Worm (Caenorhabditis elegans) whole organism, late embryonic: ENCODE measurements around the gene F41E6.17.

Experiments used
- ceh-14 ChIP-seq: sonication (generic microtip); optimal IDR thresholded peaks from 2 replicates; lab custom pipeline; 2016; ENCODE audit warnings: missing genotype, missing genetic modification characterization, missing compliant biosample characterization
- ceh-2 ChIP-seq: sonication (generic microtip); optimal IDR thresholded peaks from 2 replicates; lab custom pipeline; 2016; ENCODE audit warnings: missing genotype, missing genetic modification characterization, missing compliant biosample characterization
- dve-1 ChIP-seq: sonication (generic microtip); optimal IDR thresholded peaks from 2 replicates; lab custom pipeline; 2017; ENCODE audit warnings: antibody characterized with exemption, mild to moderate bottlenecking, missing genetic modification characterization, missing compliant biosample characterization
- ets-4 ChIP-seq: sonication (generic microtip); optimal IDR thresholded peaks from 2 replicates; lab custom pipeline; 2016; ENCODE audit warnings: missing genetic modification characterization, missing compliant biosample characterization
- eyg-1 ChIP-seq: sonication (generic microtip); optimal IDR thresholded peaks from 2 replicates; lab custom pipeline; 2016; ENCODE audit warnings: missing genotype, missing genetic modification characterization, missing compliant biosample characterization
- fax-1 ChIP-seq: sonication (generic microtip); optimal IDR thresholded peaks from 2 replicates; lab custom pipeline; 2016; ENCODE audit warnings: missing genotype, missing genetic modification characterization, missing compliant biosample characterization
- lim-6 ChIP-seq: sonication (generic microtip); optimal IDR thresholded peaks from 2 replicates; lab custom pipeline; 2016; ENCODE audit warnings: missing genetic modification characterization, missing compliant biosample characterization
- lin-11 ChIP-seq: fragments of 200-800 bp; sonication (Bioruptor generic); optimal IDR thresholded peaks from 2 replicates; lab custom pipeline; 2018; ENCODE audit warnings: mild to moderate bottlenecking, missing genetic modification characterization, missing compliant biosample characterization
- nfya-1 ChIP-seq: sonication (generic microtip); optimal IDR thresholded peaks from 2 replicates; lab custom pipeline; 2017; ENCODE audit warnings: missing genetic modification characterization, mild to moderate bottlenecking, missing compliant biosample characterization, antibody characterized with exemption, moderate library complexity
- nhr-11 ChIP-seq: fragments of 150-350 bp; optimal IDR thresholded peaks from 2 replicates; lab custom pipeline; 2014; ENCODE audit warnings: missing biosample characterization, missing genetic modification characterization
- pha-4 ChIP-seq: fragments of 150-350 bp; optimal IDR thresholded peaks from 2 replicates; lab custom pipeline; 2018; ENCODE audit warnings: missing biosample characterization, missing genetic modification reagents, missing genetic modification characterization
- pqm-1 ChIP-seq: sonication (generic microtip); optimal IDR thresholded peaks from 2 replicates; lab custom pipeline; 2016; ENCODE audit warnings: missing genetic modification characterization, missing compliant biosample characterization
- tbx-2 ChIP-seq: sonication (generic microtip); optimal IDR thresholded peaks from 2 replicates; lab custom pipeline; 2016; ENCODE audit warnings: missing genetic modification characterization, missing compliant biosample characterization
- unc-55 ChIP-seq: sonication (generic microtip); optimal IDR thresholded peaks from 2 replicates; lab custom pipeline; 2017; ENCODE audit warnings: missing biosample characterization, missing genetic modification reagents, missing genetic modification characterization

DNA sequence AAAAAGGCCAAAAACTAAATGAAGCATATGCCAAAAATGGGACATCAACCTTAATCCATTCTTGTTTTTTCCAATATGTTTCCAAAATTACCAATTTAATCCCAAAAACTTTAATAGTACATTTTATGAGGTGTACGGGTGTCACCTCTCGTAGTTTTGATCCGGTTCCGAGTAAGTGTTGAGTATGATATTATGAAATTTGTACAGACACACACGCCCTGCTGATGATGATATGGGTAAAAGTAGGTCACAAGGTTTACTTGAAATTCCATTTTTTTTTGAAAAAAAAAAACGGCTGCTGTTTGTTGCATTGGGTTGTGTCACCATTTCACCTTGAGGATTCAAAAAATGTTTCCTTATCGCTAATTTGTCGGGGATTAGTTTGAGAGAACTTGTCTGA is 34.0 kb downstream of the F41E6.17 start:
- no peak for TF ChIP-seq dve-1 (tag; lab: Kevin White, UChicago)
- TF ChIP-seq eyg-1, result no peak
- TF ChIP-seq lin-11 (tag; lab: Kevin White, UChicago), result no peak
- TF ChIP-seq fax-1 (tag; lab: Kevin White, UChicago), result no peak
- TF ChIP-seq unc-55 (GFP tag; lab: Kevin White, UChicago), result no peak
- no peak for TF ChIP-seq ets-4 (tag; lab: Kevin White, UChicago)
- TF ChIP-seq pha-4 (tag; lab: Kevin White, UChicago), result no peak
- no peak for TF ChIP-seq ceh-2 (tag; lab: Kevin White, UChicago)
- no peak for TF ChIP-seq nhr-11 (tag; lab: Kevin White, UChicago)
- no peak for TF ChIP-seq lim-6 (tag; lab: Kevin White, UChicago)
- TF ChIP-seq tbx-2, result no peak
- no peak for TF ChIP-seq pqm-1
- TF ChIP-seq nfya-1, result no peak
- no peak for TF ChIP-seq ceh-14 (tag; lab: Kevin White, UChicago)
